Fruit fly (Drosophila melanogaster) whole organism, embryonic: ENCODE measurements around the gene CG43675.

Experiments used
- BEAF-32 ChIP-seq: fragments of 200-800 bp; sonication (Bioruptor generic); optimal IDR thresholded peaks from 3 replicates; lab custom pipeline; 2017; ENCODE audit warnings: missing biosample characterization, missing genetic modification characterization, mild to moderate bottlenecking, moderate library complexity, missing genetic modification reagents
- C15 ChIP-seq: fragments of 200-800 bp; sonication (Bioruptor generic); IDR thresholded peaks from 3 replicates; pipeline ENCODE4 v1.3.6; 2022; ENCODE audit warnings: missing biosample characterization, missing genetic modification characterization
- CG10979 ChIP-seq: fragments of 200-800 bp; sonication (Bioruptor generic); optimal IDR thresholded peaks from 2 replicates; lab custom pipeline; 2018; ENCODE audit warnings: missing biosample characterization, mild to moderate bottlenecking, missing genetic modification characterization, moderate library complexity
- CG11723 ChIP-seq: fragments of 200-800 bp; sonication (Bioruptor generic); optimal IDR thresholded peaks from 2 replicates; lab custom pipeline; 2017; ENCODE audit warnings: missing biosample characterization, mild to moderate bottlenecking, missing genetic modification characterization
- CG12942 ChIP-seq: fragments of 200-800 bp; sonication (Bioruptor generic); optimal IDR thresholded peaks from 3 replicates; lab custom pipeline; 2016; ENCODE audit warnings: missing biosample characterization, missing genetic modification characterization
- CG13287 ChIP-seq: fragments of 200-800 bp; sonication (Bioruptor generic); IDR thresholded peaks from 2 replicates; pipeline ENCODE4 v1.3.6; 2022; ENCODE audit warnings: missing biosample characterization, missing genetic modification characterization; ENCODE audit not compliant: partially characterized antibody
- CG1529 ChIP-seq: fragments of 200-800 bp; sonication (Bioruptor generic); optimal IDR thresholded peaks from 3 replicates; lab custom pipeline; 2018; ENCODE audit warnings: missing biosample characterization, missing genetic modification characterization
- CG16815 ChIP-seq: fragments of 200-800 bp; sonication (Bioruptor generic); optimal IDR thresholded peaks from 3 replicates; lab custom pipeline; 2017; ENCODE audit warnings: missing biosample characterization, mild to moderate bottlenecking, missing genetic modification characterization
- CG17385 ChIP-seq: fragments of 200-800 bp; sonication (Bioruptor generic); optimal IDR thresholded peaks from 3 replicates; lab custom pipeline; 2018; ENCODE audit warnings: missing biosample characterization, mild to moderate bottlenecking, missing genetic modification characterization
- CG17829 ChIP-seq: fragments of 200-800 bp; optimal IDR thresholded peaks from 2 replicates; lab custom pipeline; 2019; ENCODE audit warnings: missing biosample characterization, mild to moderate bottlenecking, missing genetic modification characterization, moderate library complexity
- CG30431 ChIP-seq: fragments of 200-800 bp; sonication (Bioruptor generic); optimal IDR thresholded peaks from 2 replicates; lab custom pipeline; 2017; ENCODE audit warnings: missing biosample characterization, missing genetic modification characterization
- CG31388 ChIP-seq: fragments of 200-800 bp; sonication (Bioruptor generic); optimal IDR thresholded peaks from 2 replicates; lab custom pipeline; 2016; ENCODE audit warnings: missing biosample characterization, missing genetic modification characterization
- CG34422 ChIP-seq: fragments of 200-800 bp; sonication (Bioruptor generic); IDR thresholded peaks from 3 replicates; pipeline ENCODE4 v1.3.6; 2022; ENCODE audit warnings: missing biosample characterization, missing genetic modification characterization
- CG4854 ChIP-seq: fragments of 200-800 bp; sonication (Bioruptor generic); optimal IDR thresholded peaks from 2 replicates; lab custom pipeline; 2016; ENCODE audit warnings: missing biosample characterization, missing genetic modification characterization, inconsistent platforms
- CG5245 ChIP-seq: fragments of 200-800 bp; sonication (Bioruptor generic); optimal IDR thresholded peaks from 3 replicates; lab custom pipeline; 2016; ENCODE audit warnings: missing biosample characterization, missing genetic modification characterization
- CG7745 ChIP-seq: fragments of 200-800 bp; sonication (Bioruptor generic); optimal IDR thresholded peaks from 2 replicates; lab custom pipeline; 2018; ENCODE audit warnings: missing biosample characterization, mild to moderate bottlenecking, missing genetic modification characterization, moderate library complexity
- CG7839 ChIP-seq: fragments of 200-800 bp; sonication (Bioruptor generic); optimal IDR thresholded peaks from 3 replicates; lab custom pipeline; 2018; ENCODE audit warnings: missing biosample characterization, mild to moderate bottlenecking, missing genetic modification characterization, moderate library complexity
- CG9609 ChIP-seq: fragments of 200-800 bp; sonication (Bioruptor generic); optimal IDR thresholded peaks from 3 replicates; lab custom pipeline; 2016; ENCODE audit warnings: missing biosample characterization, missing genetic modification characterization
- CHES-1-like ChIP-seq: fragments of 200-800 bp; sonication (Bioruptor generic); optimal IDR thresholded peaks from 2 replicates; lab custom pipeline; 2016; ENCODE audit warnings: missing biosample characterization, missing genetic modification characterization
- Chrac-16 ChIP-seq: fragments of 200-800 bp; sonication (Bioruptor generic); optimal IDR thresholded peaks from 3 replicates; lab custom pipeline; 2016; ENCODE audit warnings: missing biosample characterization, missing genetic modification characterization
- CkIIα-i1 ChIP-seq: fragments of 200-800 bp; sonication (Bioruptor generic); IDR thresholded peaks from 2 replicates; pipeline ENCODE4 v1.3.6; 2022; ENCODE audit warnings: missing biosample characterization, missing genetic modification characterization
- CoRest ChIP-seq: fragments of 200-800 bp; sonication (Bioruptor generic); optimal IDR thresholded peaks from 3 replicates; lab custom pipeline; 2018; ENCODE audit warnings: missing biosample characterization, mild to moderate bottlenecking, missing genetic modification characterization, moderate library complexity
- Dip3 ChIP-seq: fragments of 200-800 bp; sonication (Bioruptor generic); optimal IDR thresholded peaks from 3 replicates; lab custom pipeline; 2016; ENCODE audit warnings: missing biosample characterization, missing genetic modification characterization
- Dref ChIP-seq: fragments of 200-800 bp; sonication (Bioruptor generic); IDR thresholded peaks from 2 replicates; pipeline ENCODE4 v1.3.6; 2022; ENCODE audit warnings: missing biosample characterization, missing genetic modification characterization
- Hr3 ChIP-seq: fragments of 200-800 bp; sonication (Bioruptor generic); optimal IDR thresholded peaks from 3 replicates; lab custom pipeline; 2016; ENCODE audit warnings: missing biosample characterization, missing genetic modification characterization
- Mes4 ChIP-seq: fragments of 200-800 bp; sonication (Bioruptor generic); optimal IDR thresholded peaks from 2 replicates; lab custom pipeline; 2016; ENCODE audit warnings: missing biosample characterization, missing genetic modification characterization
- Nf-YC ChIP-seq: fragments of 200-800 bp; optimal IDR thresholded peaks from 3 replicates; lab custom pipeline; 2019; ENCODE audit warnings: missing biosample characterization, mild to moderate bottlenecking, missing genetic modification characterization, moderate library complexity
- PHDP ChIP-seq: fragments of 200-800 bp; sonication (Bioruptor generic); optimal IDR thresholded peaks from 3 replicates; lab custom pipeline; 2018; ENCODE audit warnings: missing biosample characterization, mild to moderate bottlenecking, missing genetic modification characterization, moderate library complexity
- Poxn ChIP-seq: fragments of 200-800 bp; sonication (Bioruptor generic); IDR thresholded peaks from 2 replicates; pipeline ENCODE4 v1.3.6; 2022; ENCODE audit warnings: missing biosample characterization, missing genetic modification characterization
- Scr ChIP-seq: fragments of 200-800 bp; sonication (Bioruptor generic); IDR thresholded peaks from 2 replicates; pipeline ENCODE4 v1.3.6; 2022; ENCODE audit warnings: missing biosample characterization, missing genetic modification characterization; ENCODE audit not compliant: partially characterized antibody
- Sry-β ChIP-seq: fragments of 200-800 bp; sonication (Bioruptor generic); optimal IDR thresholded peaks from 2 replicates; lab custom pipeline; 2018; ENCODE audit warnings: missing biosample characterization, mild to moderate bottlenecking, missing genetic modification characterization, moderate library complexity
- Tbp ChIP-seq: fragments of >200 bp; optimal IDR thresholded peaks from 2 replicates; lab custom pipeline; 2018; ENCODE audit warnings: missing biosample characterization, missing genetic modification characterization
- amos ChIP-seq: fragments of 200-800 bp; sonication (Bioruptor generic); IDR thresholded peaks from 2 replicates; pipeline ENCODE4 v1.3.6; 2022; ENCODE audit warnings: missing biosample characterization, missing genetic modification characterization; ENCODE audit not compliant: partially characterized antibody
- dimm ChIP-seq: fragments of 200-800 bp; sonication (Bioruptor generic); IDR thresholded peaks from 2 replicates; pipeline ENCODE4 v1.3.6; 2022; ENCODE audit warnings: missing biosample characterization, missing genetic modification characterization
- emc ChIP-seq: fragments of 200-800 bp; sonication (Bioruptor generic); optimal IDR thresholded peaks from 2 replicates; lab custom pipeline; 2016; ENCODE audit warnings: missing biosample characterization, missing genetic modification characterization
- en ChIP-seq: fragments of 200-800 bp; sonication (Bioruptor generic); optimal IDR thresholded peaks from 2 replicates; lab custom pipeline; 2016; ENCODE audit warnings: missing biosample characterization, missing genetic modification characterization
- fd3F ChIP-seq: fragments of 200-800 bp; sonication (Bioruptor generic); optimal IDR thresholded peaks from 2 replicates; lab custom pipeline; 2018; ENCODE audit warnings: missing biosample characterization, mild to moderate bottlenecking, missing genetic modification characterization, moderate library complexity
- gcm ChIP-seq: fragments of 200-800 bp; sonication (Bioruptor generic); optimal IDR thresholded peaks from 2 replicates; lab custom pipeline; 2019; ENCODE audit warnings: missing biosample characterization, mild to moderate bottlenecking, missing genetic modification characterization, moderate library complexity
- hbn ChIP-seq: fragments of 200-800 bp; sonication (Bioruptor generic); IDR thresholded peaks from 2 replicates; pipeline ENCODE4 v1.3.6; 2022; ENCODE audit warnings: missing biosample characterization, missing genetic modification characterization; ENCODE audit not compliant: partially characterized antibody
- inv ChIP-seq: fragments of 200-800 bp; sonication (Bioruptor generic); IDR thresholded peaks from 2 replicates; pipeline ENCODE4 v1.3.6; 2022; ENCODE audit warnings: missing biosample characterization, missing genetic modification characterization; ENCODE audit not compliant: partially characterized antibody
- jigr1 ChIP-seq: fragments of 200-800 bp; sonication (Bioruptor generic); IDR thresholded peaks from 3 replicates; pipeline ENCODE4 v1.3.6; 2022; ENCODE audit warnings: missing biosample characterization, missing genetic modification characterization
- ken ChIP-seq: fragments of 200-800 bp; sonication (Bioruptor generic); IDR thresholded peaks from 3 replicates; pipeline ENCODE4 v1.3.6; 2022; ENCODE audit warnings: missing biosample characterization, missing genetic modification characterization
- luna ChIP-seq: fragments of 200-800 bp; sonication (Bioruptor generic); optimal IDR thresholded peaks from 2 replicates; lab custom pipeline; 2016; ENCODE audit warnings: missing biosample characterization, missing genetic modification characterization
- pita ChIP-seq: fragments of 200-800 bp; sonication (Bioruptor generic); optimal IDR thresholded peaks from 2 replicates; lab custom pipeline; 2017; ENCODE audit warnings: missing biosample characterization, mild to moderate bottlenecking, missing genetic modification characterization
- row ChIP-seq: fragments of 200-800 bp; sonication (Bioruptor generic); IDR thresholded peaks from 3 replicates; pipeline ENCODE4 v1.3.6; 2022; ENCODE audit warnings: missing biosample characterization, missing genetic modification characterization
- sisA ChIP-seq: fragments of 200-800 bp; sonication (Bioruptor generic); IDR thresholded peaks from 2 replicates; pipeline ENCODE4 v1.3.6; 2022; ENCODE audit warnings: missing biosample characterization, missing genetic modification characterization
- tap ChIP-seq: fragments of 200-800 bp; optimal IDR thresholded peaks from 3 replicates; lab custom pipeline; 2019; ENCODE audit warnings: missing biosample characterization, mild to moderate bottlenecking, missing genetic modification characterization, moderate library complexity
- tin ChIP-seq: fragments of 200-800 bp; sonication (Bioruptor generic); optimal IDR thresholded peaks from 3 replicates; lab custom pipeline; 2016; ENCODE audit warnings: missing biosample characterization, missing genetic modification characterization
- unc-4 ChIP-seq: fragments of 200-800 bp; sonication (Bioruptor generic); IDR thresholded peaks from 2 replicates; pipeline ENCODE4 v1.3.6; 2022; ENCODE audit warnings: missing biosample characterization, missing genetic modification characterization; ENCODE audit not compliant: partially characterized antibody
- vvl ChIP-seq: fragments of 200-800 bp; sonication (Bioruptor generic); IDR thresholded peaks from 2 replicates; pipeline ENCODE4 v1.3.6; 2022; ENCODE audit warnings: missing biosample characterization, missing genetic modification characterization
- z ChIP-seq: fragments of 200-800 bp; sonication (Bioruptor generic); IDR thresholded peaks from 3 replicates; pipeline ENCODE4 v1.3.6; 2022; ENCODE audit warnings: missing biosample characterization, missing genetic modification characterization

The CG43675 gene

DNA sequence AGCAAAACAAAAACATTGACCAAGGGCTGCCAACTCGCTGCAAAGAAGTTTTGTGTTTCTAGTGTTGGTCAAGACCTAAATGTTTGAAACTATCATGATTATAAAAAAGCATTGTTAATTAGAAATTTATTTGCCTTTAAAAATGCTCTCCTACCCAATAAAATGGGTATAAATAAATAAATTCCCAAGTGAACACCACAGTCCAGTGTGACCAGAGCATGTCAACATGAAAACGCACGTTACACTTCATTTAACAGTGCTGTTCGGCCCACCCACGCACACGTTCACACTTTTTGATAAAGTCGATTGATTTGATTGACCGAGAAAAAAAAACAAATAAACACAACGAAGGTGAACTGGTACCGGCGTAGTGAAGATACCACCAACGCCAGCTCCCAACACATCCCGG is 48.8 kb downstream of the CG43675 start, which contains the start of the genes CG9356, BBIP1 and CG8135 (continued):
- TF ChIP-seq dimm (GFP tag; lab: Robert Waterston, UW) (no peak), en (peak; percentile 73), CkIIα-i1 (no peak), z (GFP tag; lab: Robert Waterston, UW) (no peak), Dip3 (GFP tag; lab: Kevin White, UChicago) (peak; percentile 81), unc-4 (GFP tag; lab: Robert Waterston, UW) (peak; percentile 57; the same call in 1 of the 2 replicates), BEAF-32 (GFP tag; lab: Kevin White, UChicago) (peak; percentile 54), gcm (no peak), Nf-YC (tag; lab: Kevin White, UChicago) (no peak), luna (GFP tag; lab: Kevin White, UChicago) (peak; percentile 39), row (GFP tag; lab: Robert Waterston, UW) (peak; percentile 67), tap (tag; lab: Kevin White, UChicago) (peak; percentile 26), Scr (peak; percentile 50), Mes4 (GFP tag; lab: Kevin White, UChicago) (peak; percentile 76), Hr3 (peak; percentile 75), CG16815 (GFP tag; lab: Kevin White, UChicago) (peak; percentile 21), CoRest (tag; lab: Kevin White, UChicago) (peak; percentile 72), CG34422 (GFP tag; lab: Robert Waterston, UW) (peak; percentile 80), C15 (GFP tag; lab: Robert Waterston, UW) (no peak), CG17829 (tag; lab: Kevin White, UChicago) (peak; percentile 78), emc (peak; percentile 56), tin (GFP tag; lab: Kevin White, UChicago) (peak; percentile 79), CG11723 (GFP tag; lab: Kevin White, UChicago) (no peak), fd3F (GFP tag; lab: Kevin White, UChicago) (peak; percentile 29), vvl (GFP tag; lab: Robert Waterston, UW) (peak; percentile 87), CG7839 (tag; lab: Kevin White, UChicago) (no peak), jigr1 (GFP tag; lab: Robert Waterston, UW) (no peak), CHES-1-like (GFP tag; lab: Kevin White, UChicago) (peak; percentile 88), CG12942 (peak; percentile 82), ken (GFP tag; lab: Robert Waterston, UW) (peak; percentile 66), CG17385 (no peak), inv (no peak), CG31388 (GFP tag; lab: Kevin White, UChicago) (peak; percentile 24), pita (no peak), CG10979 (tag; lab: Kevin White, UChicago) (peak; percentile 57), CG13287 (GFP tag; lab: Robert Waterston, UW) (peak; percentile 71), hbn (GFP tag; lab: Robert Waterston, UW) (no peak), Tbp (GFP tag; lab: Kevin White, UChicago) (no peak), Sry-β (peak; percentile 59), PHDP (peak; percentile 73), sisA (GFP tag; lab: Robert Waterston, UW) (peak; percentile 71), CG30431 (no peak), CG5245 (GFP tag; lab: Kevin White, UChicago) (peak; percentile 58), CG7745 (tag; lab: Kevin White, UChicago) (no peak), Poxn (no peak), amos (GFP tag; lab: Robert Waterston, UW) (no peak), Chrac-16 (GFP tag; lab: Kevin White, UChicago) (peak; percentile 85), CG9609 (GFP tag; lab: Kevin White, UChicago) (peak; percentile 77), CG1529 (GFP tag; lab: Kevin White, UChicago) (no peak), CG4854 (GFP tag; lab: Kevin White, UChicago) (peak; percentile 79), Dref (GFP tag; lab: Robert Waterston, UW) (peak; percentile 43)
